Comparison of ENCODE assay signal across 5 worm cellular contexts in the genomic region with DNA sequence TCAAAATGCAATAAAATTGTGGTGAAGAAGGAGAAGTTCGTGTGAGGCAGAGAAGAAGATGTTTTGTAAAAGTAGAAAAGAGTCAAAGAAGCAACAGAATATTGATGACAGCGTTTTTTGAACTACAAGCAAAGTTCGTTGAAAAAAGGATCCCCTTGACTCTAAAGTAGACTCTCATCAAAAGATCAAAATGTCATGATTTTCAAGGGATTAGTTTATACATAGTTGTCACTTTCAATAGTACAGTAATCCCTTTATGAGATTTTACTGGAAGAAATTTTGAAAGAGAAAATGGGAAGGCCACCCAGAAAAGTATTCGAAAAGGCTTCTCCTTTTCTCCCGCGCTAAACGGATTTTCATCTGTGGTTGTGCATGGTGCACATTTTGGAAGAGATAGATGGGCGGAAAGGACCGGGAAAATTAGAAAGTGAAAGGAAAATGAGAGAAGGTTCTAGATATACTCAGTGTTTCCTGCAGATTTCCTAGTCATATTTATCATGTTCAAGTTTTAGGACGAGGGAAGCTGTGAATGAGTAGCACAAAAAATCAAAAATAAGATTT.
TF ChIP-seq lines count a peak whose summit lies in the region.

No protein-coding gene starts in this region.

TF ChIP-seq in whole organism, L1 larva, 84 proteins besides CTCF, POLR2A, EP300 and RAD21 (continues in another document):
- no peak for TF ChIP-seq C34B4.2 (tag; optimal IDR thresholded peaks at IDR 0.05; lab: Kevin White, UChicago)
- no peak for TF ChIP-seq nhr-19 (GFP tag; conservative IDR thresholded peaks at IDR 0.05; lab: Robert Waterston, UW)
- TF ChIP-seq pax-3 (tag; optimal IDR thresholded peaks at IDR 0.05; lab: Kevin White, UChicago): no peak
- no peak for TF ChIP-seq tlp-1 (tag; optimal IDR thresholded peaks at IDR 0.05; lab: Kevin White, UChicago)
- no peak for TF ChIP-seq hlh-4 (tag; optimal IDR thresholded peaks at IDR 0.05; lab: Kevin White, UChicago)
- peak; percentile 12 for TF ChIP-seq ces-1 (GFP tag; optimal IDR thresholded peaks at IDR 0.05; lab: Kevin White, UChicago)
- no peak for TF ChIP-seq unc-62 (GFP tag; optimal IDR thresholded peaks at IDR 0.05; lab: Kevin White, UChicago)
- TF ChIP-seq irx-1 (tag; optimal IDR thresholded peaks at IDR 0.05; lab: Kevin White, UChicago): no peak
- peak; percentile 10 for TF ChIP-seq fkh-10 (GFP tag; optimal IDR thresholded peaks at IDR 0.05; lab: Kevin White, UChicago)
- TF ChIP-seq rnt-1 (tag; optimal IDR thresholded peaks at IDR 0.05; lab: Kevin White, UChicago): no peak
- no peak for TF ChIP-seq lin-15B (tag; optimal IDR thresholded peaks at IDR 0.05; lab: Kevin White, UChicago)
- TF ChIP-seq ama-1 (optimal IDR thresholded peaks at IDR 0.05; lab: Kevin White, UChicago): no peak
- TF ChIP-seq nhr-11 (tag; optimal IDR thresholded peaks at IDR 0.05; lab: Kevin White, UChicago): no peak
- no peak for TF ChIP-seq lir-3 (tag; optimal IDR thresholded peaks at IDR 0.05; lab: Kevin White, UChicago; ENCODE audit: poor library complexity)
- no peak for TF ChIP-seq unc-86 (tag; optimal IDR thresholded peaks at IDR 0.05; lab: Kevin White, UChicago)
- TF ChIP-seq dpl-1 (GFP tag; optimal IDR thresholded peaks at IDR 0.05; lab: Kevin White, UChicago): no peak
- no peak for TF ChIP-seq mab-9 (GFP tag; IDR thresholded peaks at IDR 0.05; lab: Robert Waterston, UW)
- TF ChIP-seq fos-1 (tag; optimal IDR thresholded peaks at IDR 0.05; lab: Kevin White, UChicago): no peak

TF ChIP-seq in whole organism, L2 larva, 48 proteins besides CTCF, POLR2A, EP300 and RAD21:
- TF ChIP-seq C34F6.9 (tag; optimal IDR thresholded peaks at IDR 0.05; lab: Kevin White, UChicago): peak; percentile 4
- peak; percentile 45 for TF ChIP-seq zag-1 (tag; optimal IDR thresholded peaks at IDR 0.05; lab: Kevin White, UChicago)
- no peak for TF ChIP-seq mbf-1 (tag; optimal IDR thresholded peaks at IDR 0.05; lab: Kevin White, UChicago)
- peak; percentile 51 for TF ChIP-seq mab-5 (tag; optimal IDR thresholded peaks at IDR 0.05; lab: Kevin White, UChicago)
- TF ChIP-seq alr-1 (tag; optimal IDR thresholded peaks at IDR 0.05; lab: Kevin White, UChicago): no peak
- peak; percentile 55 for TF ChIP-seq unc-55 (GFP tag; optimal IDR thresholded peaks at IDR 0.05; lab: Kevin White, UChicago)
TF ChIP-seq in whole organism, L2 larva: peak in this region for 4.

TF ChIP-seq in whole organism, L3 larva, 47 proteins besides CTCF, POLR2A, EP300 and RAD21:
- no peak for TF ChIP-seq lin-15B (tag; optimal IDR thresholded peaks at IDR 0.05; lab: Kevin White, UChicago)
- peak; percentile 9 for TF ChIP-seq elt-1 (tag; optimal IDR thresholded peaks at IDR 0.05; lab: Kevin White, UChicago)
- peak; percentile 8 for TF ChIP-seq unc-62 (GFP tag; optimal IDR thresholded peaks at IDR 0.05; lab: Kevin White, UChicago)

TF ChIP-seq in whole organism, late embryonic, 69 proteins besides CTCF, POLR2A, EP300 and RAD21:
- peak; percentile 83 for TF ChIP-seq unc-42 (tag; optimal IDR thresholded peaks at IDR 0.05; lab: Kevin White, UChicago)
- TF ChIP-seq T23F11.4 (GFP tag; optimal IDR thresholded peaks at IDR 0.05; lab: Kevin White, UChicago): no peak

TF ChIP-seq in whole organism, mixed stage, embryonic, 35 proteins besides CTCF, POLR2A, EP300 and RAD21:
- TF ChIP-seq pha-4 (tag; optimal IDR thresholded peaks at IDR 0.05; lab: Kevin White, UChicago) (no peak), ham-2 (GFP tag; optimal IDR thresholded peaks at IDR 0.05; lab: Kevin White, UChicago) (no peak), sptf-1 (tag; optimal IDR thresholded peaks at IDR 0.05; lab: Kevin White, UChicago) (no peak), snpc-4 (tag; optimal IDR thresholded peaks at IDR 0.05; lab: Kevin White, UChicago) (no peak), blmp-1 (tag; optimal IDR thresholded peaks at IDR 0.05; lab: Kevin White, UChicago) (no peak), ztf-11 (tag; optimal IDR thresholded peaks at IDR 0.05; lab: Kevin White, UChicago) (no peak), ces-1 (GFP tag; optimal IDR thresholded peaks at IDR 0.05; lab: Kevin White, UChicago) (peak; percentile 97)
